Worm (Caenorhabditis elegans): Measurements from ENCODE around the gene urb-1.
A peak's percentile ranks its signal among the peaks of the same experiment; 100 is the strongest.

Gene urb-1

ce11 chrV:6436332-6436731, 12.4 kb upstream of the urb-1 start, which contains the start of gene hpo-19:
TSS of gene hpo-19 (plus strand) at chrV:6436645.
- TF ChIP-seq ceh-34 (tag; optimal IDR thresholded peaks at IDR 0.05), result no peak
- TF ChIP-seq nhr-11 (tag; optimal IDR thresholded peaks at IDR 0.05), result no peak
- no peak for TF ChIP-seq sdc-2 (tag; optimal IDR thresholded peaks at IDR 0.05)
- no peak for TF ChIP-seq pha-2 (tag; optimal IDR thresholded peaks at IDR 0.05)
- no peak for TF ChIP-seq ceh-6 (GFP tag; optimal IDR thresholded peaks at IDR 0.05)
- no peak for TF ChIP-seq elt-4 (tag; optimal IDR thresholded peaks at IDR 0.05)
- TF ChIP-seq ceh-22 (tag; optimal IDR thresholded peaks at IDR 0.05), result no peak
- TF ChIP-seq dve-1 (tag; optimal IDR thresholded peaks at IDR 0.05), result no peak
- no peak for TF ChIP-seq ceh-19 (GFP tag; optimal IDR thresholded peaks at IDR 0.05)
- no peak for TF ChIP-seq ets-4 (tag; optimal IDR thresholded peaks at IDR 0.05)
- TF ChIP-seq ceh-24 (tag; optimal IDR thresholded peaks at IDR 0.05), result no peak
- TF ChIP-seq nfya-1 (tag; optimal IDR thresholded peaks at IDR 0.05), result no peak
- no peak for TF ChIP-seq npax-4 (tag; optimal IDR thresholded peaks at IDR 0.05)
- TF ChIP-seq hlh-15 (tag; optimal IDR thresholded peaks at IDR 0.05), result no peak
- TF ChIP-seq dmd-4 (tag; optimal IDR thresholded peaks at IDR 0.05; ENCODE audit: borderline replicate concordance), result no peak
- TF ChIP-seq gmeb-2 (tag; optimal IDR thresholded peaks at IDR 0.05), result no peak

ce11 chrV:6433446-6434178, 9.7 kb upstream of the urb-1 start, which contains the start of the genes gad-1 and erfa-1:
TSS of gene gad-1 (minus strand) at chrV:6433496.
TSS of gene erfa-1 (plus strand) at chrV:6434128.
- TF ChIP-seq ceh-2 (tag; optimal IDR thresholded peaks at IDR 0.05) (peak; percentile 67), ceh-31 (tag; optimal IDR thresholded peaks at IDR 0.05) (peak; percentile 74), tbx-7 (tag; optimal IDR thresholded peaks at IDR 0.05) (peak; percentile 7), unc-42 (tag; optimal IDR thresholded peaks at IDR 0.05) (peak; percentile 35), unc-55 (GFP tag; optimal IDR thresholded peaks at IDR 0.05) (no peak), pat-9 (tag; optimal IDR thresholded peaks at IDR 0.05) (no peak), nfya-1 (tag; optimal IDR thresholded peaks at IDR 0.05) (peak; percentile 8), unc-86 (tag; optimal IDR thresholded peaks at IDR 0.05) (no peak), C08G9.2 (tag; optimal IDR thresholded peaks at IDR 0.05) (peak; percentile 80), ref-2 (tag; optimal IDR thresholded peaks at IDR 0.05) (peak; percentile 7), ets-4 (tag; optimal IDR thresholded peaks at IDR 0.05) (peak; percentile 53), hlh-8 (tag; optimal IDR thresholded peaks at IDR 0.05) (peak; percentile 15), tbx-2 (tag; optimal IDR thresholded peaks at IDR 0.05) (peak; percentile 68)

- TF ChIP-seq ceh-9 (tag; optimal IDR thresholded peaks at IDR 0.05) (no peak), elt-2 (tag; optimal IDR thresholded peaks at IDR 0.05) (peak; percentile 46), rnt-1 (tag; optimal IDR thresholded peaks at IDR 0.05) (no peak), sox-4 (tag; optimal IDR thresholded peaks at IDR 0.05) (no peak), hlh-30 (tag; optimal IDR thresholded peaks at IDR 0.05; ENCODE audit: insufficient read depth) (peak; percentile 4)
Observed at ce11 chrV:6430526-6431371, 6.8 kb upstream of the urb-1 start.

ce11 chrV:6429870-6430339, 6.0 kb upstream of the urb-1 start, which contains the start of gene alh-4:
TSS of gene alh-4 (minus strand) at chrV:6429920.
- TF ChIP-seq ceh-34 (tag; optimal IDR thresholded peaks at IDR 0.05) (no peak), hlh-30 (tag; optimal IDR thresholded peaks at IDR 0.05; ENCODE audit: insufficient read depth) (peak; percentile 6)
